Worm (Caenorhabditis elegans) whole organism, L4 larva: Measurements from ENCODE around the gene ref-1.

Source experiments
- F10B5.3 ChIP-seq: sonication (generic microtip); optimal IDR thresholded peaks from 2 replicates; lab custom pipeline; 2016; ENCODE audit warnings: mild to moderate bottlenecking, missing genetic modification characterization, missing compliant biosample characterization
- F37D6.2 ChIP-seq: sonication (generic microtip); optimal IDR thresholded peaks from 2 replicates; lab custom pipeline; 2016; ENCODE audit warnings: mild to moderate bottlenecking, missing genetic modification characterization, missing compliant biosample characterization
- R02D3.7 ChIP-seq: fragments of 150-350 bp; sonication (generic microtip); optimal IDR thresholded peaks from 3 replicates; lab custom pipeline; 2014; ENCODE audit warnings: missing biosample characterization, missing genetic modification characterization
- Y48G9A.11 ChIP-seq: fragments of 200-800 bp; sonication (Bioruptor generic); IDR thresholded peaks from 2 replicates; pipeline ENCODE4 v1.3.6; 2022; ENCODE audit warnings: missing genetic modification reagents, missing genetic modification characterization, missing compliant biosample characterization
- ZK337.2 ChIP-seq: fragments of 200-800 bp; sonication (Bioruptor generic); IDR thresholded peaks from 2 replicates; pipeline ENCODE4 v1.3.6; 2022; ENCODE audit warnings: missing genetic modification reagents, missing genetic modification characterization, missing compliant biosample characterization
- ZK546.5 ChIP-seq, 2 experiments: sonication (generic microtip); optimal IDR thresholded peaks; 2 replicates each; lab custom pipeline; 2017; ENCODE audit warnings: missing biosample characterization in 2 of 2, missing genetic modification characterization in 2 of 2
- aha-1 ChIP-seq: fragments of 150-350 bp; peaks from one replicate; lab custom pipeline; 2014; ENCODE audit warnings: missing biosample characterization, missing genetic modification characterization
- aly-2 ChIP-seq: sonication (generic microtip); optimal IDR thresholded peaks from 2 replicates; lab custom pipeline; 2018; ENCODE audit warnings: missing biosample characterization, missing genetic modification characterization
- ama-1 ChIP-seq: fragments of 150-350 bp; optimal IDR thresholded peaks from 2 replicates; lab custom pipeline; 2014; ENCODE audit warnings: inconsistent platforms, mixed read lengths
- arid-1 ChIP-seq: fragments of 200-800 bp; sonication (Bioruptor generic); conservative IDR thresholded peaks from 2 replicates; pipeline ENCODE4 v1.3.6; 2022; ENCODE audit warnings: missing genetic modification reagents, missing genetic modification characterization, missing compliant biosample characterization
- ceh-28 ChIP-seq: fragments of 150-350 bp; optimal IDR thresholded peaks from 2 replicates; lab custom pipeline; 2014; ENCODE audit warnings: missing biosample characterization, missing genetic modification reagents, missing genetic modification characterization
- ceh-82 ChIP-seq: sonication (generic microtip); optimal IDR thresholded peaks from 2 replicates; lab custom pipeline; 2017; ENCODE audit warnings: missing biosample characterization, missing genetic modification characterization
- daf-16 ChIP-seq, 3 experiments: sonication (generic microtip); optimal IDR thresholded peaks; 2 replicates each; lab custom pipeline; 2016 to 2017; ENCODE audit warnings: missing genetic modification characterization in 3 of 3, missing genetic modification reagents in 3 of 3, mild to moderate bottlenecking in 2 of 3, missing compliant biosample characterization in 2 of 3, missing biosample characterization in 1 of 3, moderate library complexity in 1 of 3
- daf-8 ChIP-seq: fragments of 200-800 bp; sonication (Bioruptor generic); IDR thresholded peaks from 2 replicates; pipeline ENCODE4 v1.3.6; 2022; ENCODE audit warnings: missing genetic modification characterization, missing compliant biosample characterization
- dmd-6 ChIP-seq: fragments of 200-800 bp; sonication (Bioruptor generic); IDR thresholded peaks from 2 replicates; pipeline ENCODE4 v1.3.6; 2022; ENCODE audit warnings: missing genetic modification reagents, missing genetic modification characterization, missing compliant biosample characterization
- dmd-9 ChIP-seq: fragments of 200-800 bp; sonication (Bioruptor generic); IDR thresholded peaks from 2 replicates; pipeline ENCODE4 v1.3.6; 2022; ENCODE audit warnings: missing genetic modification reagents, missing genetic modification characterization, missing compliant biosample characterization
- dpl-1 ChIP-seq: fragments of 150-350 bp; optimal IDR thresholded peaks from 2 replicates; lab custom pipeline; 2014; ENCODE audit warnings: missing biosample characterization, missing genetic modification reagents, missing genetic modification characterization
- duxl-1 ChIP-seq: sonication (generic microtip); optimal IDR thresholded peaks from 2 replicates; lab custom pipeline; 2016; ENCODE audit warnings: mild to moderate bottlenecking, missing genetic modification characterization, moderate library complexity, missing compliant biosample characterization; ENCODE audit not compliant: poor library complexity
- dve-1 ChIP-seq: sonication (generic microtip); optimal IDR thresholded peaks from 2 replicates; lab custom pipeline; 2017; ENCODE audit warnings: antibody characterized with exemption, mild to moderate bottlenecking, missing genetic modification characterization, missing compliant biosample characterization; ENCODE audit not compliant: insufficient read depth
- egl-27 ChIP-seq: sonication (generic microtip); optimal IDR thresholded peaks from 3 replicates; lab custom pipeline; 2017; ENCODE audit warnings: missing biosample characterization, missing genetic modification reagents, missing genetic modification characterization
- egl-43 ChIP-seq: fragments of 200-800 bp; sonication (Bioruptor generic); IDR thresholded peaks from 2 replicates; pipeline ENCODE4 v1.3.6; 2022; ENCODE audit warnings: missing genetic modification reagents, missing genetic modification characterization, missing compliant biosample characterization
- gei-8 ChIP-seq: fragments of 200-800 bp; sonication (Bioruptor generic); optimal IDR thresholded peaks from 2 replicates; lab custom pipeline; 2018; ENCODE audit warnings: mild to moderate bottlenecking, missing genetic modification characterization, missing compliant biosample characterization
- hlh-30 ChIP-seq: sonication (generic microtip); optimal IDR thresholded peaks from 2 replicates; lab custom pipeline; 2017; ENCODE audit warnings: antibody characterized with exemption, mild to moderate bottlenecking, missing genetic modification characterization, missing compliant biosample characterization; ENCODE audit not compliant: insufficient read depth
- hmg-1.1 ChIP-seq: fragments of 200-800 bp; sonication (Bioruptor generic); IDR thresholded peaks from 2 replicates; pipeline ENCODE4 v1.3.6; 2022; ENCODE audit warnings: missing genetic modification reagents, missing genetic modification characterization, missing compliant biosample characterization
- jun-1 ChIP-seq: fragments of 150-350 bp; optimal IDR thresholded peaks from 2 replicates; lab custom pipeline; 2014; ENCODE audit warnings: missing biosample characterization, missing genetic modification reagents, missing genetic modification characterization
- lim-7 ChIP-seq: fragments of 200-800 bp; sonication (Bioruptor generic); IDR thresholded peaks from 2 replicates; pipeline ENCODE4 v1.3.6; 2022; ENCODE audit warnings: missing genetic modification characterization, missing compliant biosample characterization
- lin-15B ChIP-seq: fragments of 150-350 bp; sonication (generic microtip); optimal IDR thresholded peaks from 3 replicates; lab custom pipeline; 2014; ENCODE audit warnings: missing biosample characterization, missing genetic modification characterization
- lin-38 ChIP-seq: fragments of 200-800 bp; sonication (Bioruptor generic); IDR thresholded peaks from 2 replicates; pipeline ENCODE4 v1.3.6; 2022; ENCODE audit warnings: missing genetic modification reagents, missing genetic modification characterization, missing compliant biosample characterization
- lin-39 ChIP-seq: fragments of 150-350 bp; optimal IDR thresholded peaks from 2 replicates; lab custom pipeline; 2014; ENCODE audit warnings: missing biosample characterization, missing genetic modification reagents, missing genetic modification characterization
- mdl-1 ChIP-seq, 2 experiments: fragments of 150-350 bp in 1 of 2; sonication (generic microtip) in 1 of 2; optimal IDR thresholded peaks; 2 replicates each; lab custom pipeline; 2014 to 2017; ENCODE audit warnings: missing biosample characterization in 2 of 2, missing genetic modification characterization in 2 of 2
- mes-2 ChIP-seq: sonication (generic microtip); optimal IDR thresholded peaks from 2 replicates; lab custom pipeline; 2016; ENCODE audit warnings: missing genotype, mild to moderate bottlenecking, missing genetic modification characterization, missing compliant biosample characterization; ENCODE audit not compliant: poor library complexity, severe bottlenecking
- mxl-3 ChIP-seq: fragments of 200-800 bp; sonication (Bioruptor generic); optimal IDR thresholded peaks from 2 replicates; lab custom pipeline; 2018; ENCODE audit warnings: mild to moderate bottlenecking, missing genetic modification characterization, missing compliant biosample characterization
- nhr-28 ChIP-seq: fragments of 150-350 bp; optimal IDR thresholded peaks from 2 replicates; lab custom pipeline; 2014; ENCODE audit warnings: missing biosample characterization, missing genetic modification characterization
- nhr-41 ChIP-seq: fragments of 200-800 bp; sonication (Bioruptor generic); IDR thresholded peaks from 2 replicates; pipeline ENCODE4 v1.3.6; 2022; ENCODE audit warnings: missing genetic modification reagents, missing genetic modification characterization, missing compliant biosample characterization
- nhr-48 ChIP-seq: sonication (generic microtip); optimal IDR thresholded peaks from 2 replicates; lab custom pipeline; 2016; ENCODE audit warnings: mild to moderate bottlenecking, missing genetic modification characterization, missing compliant biosample characterization
- nhr-77 ChIP-seq: fragments of 150-350 bp; optimal IDR thresholded peaks from 2 replicates; lab custom pipeline; 2014; ENCODE audit warnings: missing biosample characterization, missing genetic modification characterization
- pha-4 ChIP-seq, 2 experiments: fragments of 150-350 bp in 1 of 2; fragments of 200-800 bp in 1 of 2; sonication (Bioruptor generic) in 1 of 2; IDR thresholded peaks in 1 of 2; optimal IDR thresholded peaks in 1 of 2; 2 replicates each; pipeline versions ENCODE4 v1.3.6 to Lab custom; 2014 to 2022; ENCODE audit warnings: missing genetic modification characterization in 2 of 2, missing genetic modification reagents in 2 of 2, missing biosample characterization in 1 of 2, missing compliant biosample characterization in 1 of 2
- php-3 ChIP-seq: fragments of 200-800 bp; sonication (Bioruptor generic); IDR thresholded peaks from 2 replicates; pipeline ENCODE4 v1.3.6; 2022; ENCODE audit warnings: missing genetic modification reagents, missing genetic modification characterization, missing compliant biosample characterization
- pqm-1 ChIP-seq: sonication (generic microtip); optimal IDR thresholded peaks from 2 replicates; lab custom pipeline; 2017; ENCODE audit warnings: missing biosample characterization, missing genetic modification characterization
- set-16 ChIP-seq: fragments of 200-800 bp; sonication (Bioruptor generic); IDR thresholded peaks from 2 replicates; pipeline ENCODE4 v1.3.6; 2022; ENCODE audit warnings: missing genetic modification reagents, missing genetic modification characterization, missing compliant biosample characterization
- snpc-1.2 ChIP-seq: fragments of 200-800 bp; sonication (Bioruptor generic); IDR thresholded peaks from 2 replicates; pipeline ENCODE4 v1.3.6; 2022; ENCODE audit warnings: missing genetic modification reagents, missing genetic modification characterization, missing compliant biosample characterization
- snpc-4 ChIP-seq: fragments of 150-350 bp; optimal IDR thresholded peaks from 2 replicates; lab custom pipeline; 2014; ENCODE audit warnings: missing biosample characterization, missing genetic modification characterization
- zag-1 ChIP-seq: fragments of 150-350 bp; optimal IDR thresholded peaks from 2 replicates; lab custom pipeline; 2014; ENCODE audit warnings: missing biosample characterization, missing genetic modification characterization
- zfp-2 ChIP-seq: sonication (generic microtip); optimal IDR thresholded peaks from 2 replicates; lab custom pipeline; 2016; ENCODE audit warnings: mild to moderate bottlenecking, missing genetic modification characterization, missing compliant biosample characterization
- zfp-3 ChIP-seq: fragments of 200-800 bp; sonication (Bioruptor generic); conservative IDR thresholded peaks from 2 replicates; pipeline ENCODE4 v1.3.6; 2022; ENCODE audit warnings: missing genetic modification reagents, missing genetic modification characterization, missing compliant biosample characterization
- zip-11 ChIP-seq: fragments of 200-800 bp; sonication (Bioruptor generic); IDR thresholded peaks from 2 replicates; pipeline ENCODE4 v1.3.6; 2022; ENCODE audit warnings: missing genetic modification characterization, missing compliant biosample characterization
- zip-2 ChIP-seq: fragments of 150-350 bp; optimal IDR thresholded peaks from 2 replicates; lab custom pipeline; 2014; ENCODE audit warnings: missing biosample characterization, missing genetic modification characterization
- ztf-7 ChIP-seq: fragments of 150-350 bp; optimal IDR thresholded peaks from 2 replicates; lab custom pipeline; 2014; ENCODE audit warnings: missing biosample characterization, missing genetic modification characterization

Gene ref-1

ce11 chrII:10220631-10221030 lies 2.4 kb downstream of the ref-1 start:
- no peak for TF ChIP-seq F10B5.3 (tag; lab: Kevin White, UChicago)
- no peak for TF ChIP-seq daf-16 (GFP tag; optimal IDR thresholded peaks at IDR 0.05; lab: Kevin White, UChicago)
- TF ChIP-seq daf-16 (tag; optimal IDR thresholded peaks at IDR 0.05; lab: Kevin White, UChicago): peak; percentile 26
- peak; percentile 21 for TF ChIP-seq nhr-28 (tag; lab: Kevin White, UChicago)

- TF ChIP-seq snpc-4 (tag; lab: Kevin White, UChicago) (no peak), ceh-82 (tag; lab: Kevin White, UChicago) (no peak), egl-27 (tag; lab: Kevin White, UChicago) (no peak), F10B5.3 (tag; lab: Kevin White, UChicago) (no peak), dve-1 (tag; lab: Kevin White, UChicago) (peak; percentile 43), daf-8 (GFP tag; lab: Robert Waterston, UW) (no peak), nhr-41 (0 out of 2 replicates have a peak, but pooled peaks have one; percentile 12), pqm-1 (peak; percentile 94), nhr-48 (tag; lab: Kevin White, UChicago) (no peak), hmg-1.1 (no peak), pha-4 (GFP tag; IDR thresholded peaks at IDR 0.05; lab: Robert Waterston, UW) (no peak), pha-4 (tag; optimal IDR thresholded peaks at IDR 0.05; lab: Kevin White, UChicago) (no peak), ama-1 (lab: Kevin White, UChicago) (no peak), zip-2 (tag; lab: Kevin White, UChicago) (no peak), aly-2 (tag; lab: Kevin White, UChicago) (no peak), nhr-77 (tag; lab: Kevin White, UChicago) (peak; percentile 59), lin-15B (tag; lab: Kevin White, UChicago) (no peak), mes-2 (tag; lab: Kevin White, UChicago) (no peak), php-3 (GFP tag; lab: Robert Waterston, UW) (0 out of 2 replicates have a peak, but pooled peaks have one; percentile 31), jun-1 (no peak), nhr-28 (tag; lab: Kevin White, UChicago) (peak; percentile 87), egl-43 (GFP tag; lab: Robert Waterston, UW) (no peak), zfp-3 (GFP tag; lab: Robert Waterston, UW) (no peak), aha-1 (tag; lab: Kevin White, UChicago) (no peak), snpc-1.2 (GFP tag; lab: Robert Waterston, UW) (no peak), arid-1 (GFP tag; lab: Robert Waterston, UW) (no peak), ZK546.5 (tag; optimal IDR thresholded peaks at IDR 0.05; lab: Kevin White, UChicago) (no peak), daf-16 (GFP tag; optimal IDR thresholded peaks at IDR 0.05; lab: Kevin White, UChicago) (no peak), daf-16 (tag; optimal IDR thresholded peaks at IDR 0.05; lab: Kevin White, UChicago) (peak; percentile 33), ceh-28 (tag; lab: Kevin White, UChicago) (no peak), dmd-6 (peak; percentile 69), zip-11 (GFP tag; lab: Robert Waterston, UW) (no peak), lim-7 (no peak), F37D6.2 (tag; lab: Kevin White, UChicago) (no peak), lin-39 (no peak), gei-8 (GFP tag; lab: Kevin White, UChicago) (no peak), R02D3.7 (tag; lab: Kevin White, UChicago) (no peak), ztf-7 (tag; lab: Kevin White, UChicago) (no peak), lin-38 (no peak), ZK337.2 (GFP tag; lab: Robert Waterston, UW) (no peak), set-16 (no peak), dpl-1 (GFP tag; lab: Kevin White, UChicago) (no peak), hlh-30 (tag; lab: Kevin White, UChicago) (peak; percentile 38), duxl-1 (no peak), zfp-2 (no peak), zag-1 (tag; lab: Kevin White, UChicago) (no peak), mdl-1 (tag; optimal IDR thresholded peaks at IDR 0.05; lab: Kevin White, UChicago) (no peak), mxl-3 (GFP tag; lab: Kevin White, UChicago) (no peak), Y48G9A.11 (GFP tag; lab: Robert Waterston, UW) (no peak), dmd-9 (GFP tag; lab: Robert Waterston, UW) (no peak)
These were observed 3.4 kb downstream of the ref-1 start for ce11 chrII:10221627-10222026.
